Worm (Caenorhabditis elegans): ENCODE measurements around the gene T23C6.4.

ce11 chrX:17185696-17186430, 36.1 kb upstream of the T23C6.4 start, which contains the start of gene sid-3:
- TF ChIP-seq ztf-29 (GFP tag; IDR thresholded peaks at IDR 0.05) (no peak), klf-2 (GFP tag; conservative IDR thresholded peaks at IDR 0.05) (no peak)
